Fruit fly (Drosophila melanogaster) whole organism, embryonic: ENCODE data around the gene CG17249.

ENCODE experiments used
- Aef1 ChIP-seq: fragments of 200-800 bp; sonication (Bioruptor generic); IDR thresholded peaks from 3 replicates; pipeline ENCODE4 v1.3.6; 2022; ENCODE audit warnings: missing biosample characterization, missing genetic modification characterization
- B-H1 ChIP-seq: fragments of 200-800 bp; sonication (Bioruptor generic); IDR thresholded peaks from 3 replicates; pipeline ENCODE4 v1.3.6; 2022; ENCODE audit warnings: missing biosample characterization, missing genetic modification characterization
- CG12744 ChIP-seq: fragments of 200-800 bp; sonication (Bioruptor generic); optimal IDR thresholded peaks from 2 replicates; lab custom pipeline; 2016; ENCODE audit warnings: missing biosample characterization, missing genetic modification characterization
- CG13624 ChIP-seq: fragments of 200-800 bp; sonication (Bioruptor generic); optimal IDR thresholded peaks from 2 replicates; lab custom pipeline; 2016; ENCODE audit warnings: missing biosample characterization, missing genetic modification characterization
- CG15073 ChIP-seq: fragments of 200-800 bp; sonication (Bioruptor generic); optimal IDR thresholded peaks from 2 replicates; lab custom pipeline; 2016; ENCODE audit warnings: missing biosample characterization, missing genetic modification characterization
- CG15269 ChIP-seq: fragments of 200-800 bp; sonication (Bioruptor generic); optimal IDR thresholded peaks from 2 replicates; lab custom pipeline; 2018; ENCODE audit warnings: missing biosample characterization, mild to moderate bottlenecking, missing genetic modification characterization, moderate library complexity
- CG1529 ChIP-seq: fragments of 200-800 bp; sonication (Bioruptor generic); optimal IDR thresholded peaks from 3 replicates; lab custom pipeline; 2018; ENCODE audit warnings: missing biosample characterization, missing genetic modification characterization
- CG1602 ChIP-seq: fragments of 200-800 bp; sonication (Bioruptor generic); optimal IDR thresholded peaks from 3 replicates; lab custom pipeline; 2016; ENCODE audit warnings: missing biosample characterization, missing genetic modification characterization
- CG18011 ChIP-seq: fragments of 200-800 bp; sonication (Bioruptor generic); optimal IDR thresholded peaks from 2 replicates; lab custom pipeline; 2017; ENCODE audit warnings: missing biosample characterization, missing genetic modification characterization, mild to moderate bottlenecking, moderate library complexity, missing genotype
- CG31224 ChIP-seq: fragments of 200-800 bp; sonication (Bioruptor generic); IDR thresholded peaks from 2 replicates; pipeline ENCODE4 v1.3.6; 2022; ENCODE audit warnings: missing biosample characterization, missing genetic modification characterization
- CG3163 ChIP-seq: fragments of 200-800 bp; sonication (Bioruptor generic); optimal IDR thresholded peaks from 3 replicates; lab custom pipeline; 2016; ENCODE audit warnings: missing biosample characterization, missing genetic modification characterization
- CG3407 ChIP-seq: fragments of 200-800 bp; sonication (Bioruptor generic); optimal IDR thresholded peaks from 2 replicates; lab custom pipeline; 2018; ENCODE audit warnings: missing biosample characterization, mild to moderate bottlenecking, missing genetic modification characterization
- CG4360 ChIP-seq: fragments of 200-800 bp; sonication (Bioruptor generic); IDR thresholded peaks from 2 replicates; pipeline ENCODE4 v1.3.6; 2022; ENCODE audit warnings: missing biosample characterization, missing genetic modification characterization
- CG4404 ChIP-seq: fragments of 200-800 bp; sonication (Bioruptor generic); IDR thresholded peaks from 2 replicates; pipeline ENCODE4 v1.3.6; 2022; ENCODE audit warnings: missing biosample characterization, missing genetic modification characterization
- CG6854 ChIP-seq: fragments of 200-800 bp; sonication (Bioruptor generic); optimal IDR thresholded peaks from 3 replicates; lab custom pipeline; 2017; ENCODE audit warnings: missing biosample characterization, mild to moderate bottlenecking, missing genetic modification characterization
- CG7357 ChIP-seq: fragments of 200-800 bp; sonication (Bioruptor generic); IDR thresholded peaks from 3 replicates; pipeline ENCODE4 v1.3.6; 2022; ENCODE audit warnings: missing biosample characterization, missing genetic modification characterization
- CG7928 ChIP-seq: fragments of 200-800 bp; sonication (Bioruptor generic); optimal IDR thresholded peaks from 2 replicates; lab custom pipeline; 2017; ENCODE audit warnings: missing biosample characterization, mild to moderate bottlenecking, missing genetic modification characterization
- CG8089 ChIP-seq: fragments of 200-800 bp; sonication (Bioruptor generic); optimal IDR thresholded peaks from 3 replicates; lab custom pipeline; 2016; ENCODE audit warnings: missing biosample characterization, missing genetic modification characterization
- CG8290 ChIP-seq, 3 experiments: fragments of 200-800 bp; sonication (Bioruptor generic); optimal IDR thresholded peaks; 2 replicates each; lab custom pipeline; 2016 to 2019; ENCODE audit warnings: missing biosample characterization in 3 of 3, missing genetic modification characterization in 3 of 3, mild to moderate bottlenecking in 2 of 3, moderate library complexity in 1 of 3
- Dfd ChIP-seq, 2 experiments: fragments of >200 bp; optimal IDR thresholded peaks; 2 replicates each; lab custom pipeline; 2017; ENCODE audit warnings: missing biosample characterization in 2 of 2, missing genetic modification characterization in 2 of 2
- Dll ChIP-seq: fragments of 200-800 bp; sonication (Bioruptor generic); IDR thresholded peaks from 4 replicates; pipeline ENCODE4 v1.3.6; 2022; ENCODE audit warnings: missing biosample characterization, missing genetic modification characterization; ENCODE audit not compliant: partially characterized antibody
- Doc3 ChIP-seq: fragments of 200-800 bp; sonication (Bioruptor generic); IDR thresholded peaks from 3 replicates; pipeline ENCODE4 v1.3.6; 2022; ENCODE audit warnings: missing biosample characterization, missing genetic modification characterization; ENCODE audit not compliant: partially characterized antibody
- Eip74EF ChIP-seq, 2 experiments: fragments of 200-800 bp in 1 of 2; fragments of >200 bp in 1 of 2; sonication (Bioruptor generic) in 1 of 2; optimal IDR thresholded peaks; 2 replicates each; lab custom pipeline; 2017 to 2019; ENCODE audit warnings: missing biosample characterization in 2 of 2, missing genetic modification characterization in 2 of 2, mild to moderate bottlenecking in 1 of 2, moderate library complexity in 1 of 2
- GATAe ChIP-seq: fragments of 200-800 bp; sonication (Bioruptor generic); conservative IDR thresholded peaks from 2 replicates; pipeline ENCODE4 v1.3.6; 2022; ENCODE audit warnings: missing biosample characterization, missing genetic modification characterization
- HmgZ ChIP-seq: fragments of 200-800 bp; sonication (Bioruptor generic); optimal IDR thresholded peaks from 2 replicates; lab custom pipeline; 2018; ENCODE audit warnings: missing biosample characterization, mild to moderate bottlenecking, missing genetic modification characterization
- Mrtf ChIP-seq: fragments of 200-800 bp; sonication (Bioruptor generic); IDR thresholded peaks from 3 replicates; pipeline ENCODE4 v1.3.6; 2022; ENCODE audit warnings: missing biosample characterization, missing genetic modification characterization
- NC2β ChIP-seq: fragments of 200-800 bp; sonication (Bioruptor generic); optimal IDR thresholded peaks from 2 replicates; lab custom pipeline; 2016; ENCODE audit warnings: missing biosample characterization, missing genetic modification characterization
- Sox100B ChIP-seq: fragments of 200-800 bp; sonication (Bioruptor generic); optimal IDR thresholded peaks from 3 replicates; lab custom pipeline; 2018; ENCODE audit warnings: missing biosample characterization, mild to moderate bottlenecking, missing genetic modification characterization
- Sox102F ChIP-seq: fragments of 200-800 bp; sonication (Bioruptor generic); optimal IDR thresholded peaks from 2 replicates; lab custom pipeline; 2018; ENCODE audit warnings: missing biosample characterization, mild to moderate bottlenecking, missing genetic modification characterization, moderate library complexity
- Stat92E ChIP-seq, 3 experiments: fragments of >200 bp in 2 of 3; fragments of 200-800 bp in 1 of 3; sonication (Bioruptor generic) in 1 of 3; optimal IDR thresholded peaks; 2 replicates each; lab custom pipeline; 2017 to 2019; ENCODE audit warnings: missing biosample characterization in 3 of 3, missing genetic modification characterization in 3 of 3, mild to moderate bottlenecking in 1 of 3, moderate library complexity in 1 of 3
- ase ChIP-seq: fragments of 200-800 bp; sonication (Bioruptor generic); IDR thresholded peaks from 3 replicates; pipeline ENCODE4 v1.3.6; 2022; ENCODE audit warnings: missing biosample characterization, missing genetic modification characterization
- br ChIP-seq: fragments of >200 bp; optimal IDR thresholded peaks from 2 replicates; lab custom pipeline; 2017
- cg ChIP-seq: fragments of 200-800 bp; sonication (Bioruptor generic); optimal IDR thresholded peaks from 3 replicates; lab custom pipeline; 2019; ENCODE audit warnings: missing biosample characterization, mild to moderate bottlenecking, missing genetic modification characterization, moderate library complexity
- cwo ChIP-seq: fragments of 200-800 bp; sonication (Bioruptor generic); optimal IDR thresholded peaks from 3 replicates; lab custom pipeline; 2017; ENCODE audit warnings: missing biosample characterization, missing genetic modification characterization, mild to moderate bottlenecking, moderate library complexity, missing genetic modification reagents
- eyg ChIP-seq: fragments of 200-800 bp; sonication (Bioruptor generic); optimal IDR thresholded peaks from 3 replicates; lab custom pipeline; 2016; ENCODE audit warnings: missing biosample characterization, missing genetic modification characterization
- gro ChIP-seq: fragments of 200-800 bp; sonication (Bioruptor generic); optimal IDR thresholded peaks from 2 replicates; lab custom pipeline; 2016; ENCODE audit warnings: missing biosample characterization, missing genetic modification characterization
- ind ChIP-seq: fragments of 200-800 bp; sonication (Bioruptor generic); optimal IDR thresholded peaks from 3 replicates; lab custom pipeline; 2016; ENCODE audit warnings: missing biosample characterization, missing genetic modification characterization
- insv ChIP-seq, 2 experiments: fragments of 200-800 bp; sonication (Bioruptor generic); optimal IDR thresholded peaks; 3 replicates each; lab custom pipeline; 2016 to 2018; ENCODE audit warnings: missing biosample characterization in 2 of 2, missing genetic modification characterization in 2 of 2
- jumu ChIP-seq: fragments of 200-800 bp; sonication (Bioruptor generic); optimal IDR thresholded peaks from 3 replicates; lab custom pipeline; 2016; ENCODE audit warnings: missing biosample characterization, missing genetic modification characterization
- pzg ChIP-seq: fragments of 200-800 bp; sonication (Bioruptor generic); optimal IDR thresholded peaks from 3 replicates; lab custom pipeline; 2018; ENCODE audit warnings: missing biosample characterization, mild to moderate bottlenecking, missing genetic modification characterization, moderate library complexity
- sc ChIP-seq, 3 experiments: fragments of >200 bp in 2 of 3; fragments of 200-800 bp in 1 of 3; sonication (Bioruptor generic) in 1 of 3; optimal IDR thresholded peaks; 2 replicates in 2 of 3; 3 replicates in 1 of 3; lab custom pipeline; 2017; ENCODE audit warnings: mild to moderate bottlenecking in 1 of 3, missing biosample characterization in 1 of 3, missing genetic modification characterization in 1 of 3, missing genetic modification reagents in 1 of 3
- sens ChIP-seq: fragments of 200-800 bp; sonication (Bioruptor generic); peaks from one replicate; lab custom pipeline; 2016; ENCODE audit warnings: missing biosample characterization, missing genetic modification characterization
- toy ChIP-seq: fragments of 200-800 bp; sonication (Bioruptor generic); IDR thresholded peaks from 2 replicates; pipeline ENCODE4 v1.3.6; 2022; ENCODE audit warnings: missing biosample characterization, missing genetic modification characterization
- zf30C ChIP-seq: fragments of 200-800 bp; sonication (Bioruptor generic); optimal IDR thresholded peaks from 3 replicates; lab custom pipeline; 2018; ENCODE audit warnings: missing biosample characterization, mild to moderate bottlenecking, missing genetic modification characterization

CG17249 gene

DNA sequence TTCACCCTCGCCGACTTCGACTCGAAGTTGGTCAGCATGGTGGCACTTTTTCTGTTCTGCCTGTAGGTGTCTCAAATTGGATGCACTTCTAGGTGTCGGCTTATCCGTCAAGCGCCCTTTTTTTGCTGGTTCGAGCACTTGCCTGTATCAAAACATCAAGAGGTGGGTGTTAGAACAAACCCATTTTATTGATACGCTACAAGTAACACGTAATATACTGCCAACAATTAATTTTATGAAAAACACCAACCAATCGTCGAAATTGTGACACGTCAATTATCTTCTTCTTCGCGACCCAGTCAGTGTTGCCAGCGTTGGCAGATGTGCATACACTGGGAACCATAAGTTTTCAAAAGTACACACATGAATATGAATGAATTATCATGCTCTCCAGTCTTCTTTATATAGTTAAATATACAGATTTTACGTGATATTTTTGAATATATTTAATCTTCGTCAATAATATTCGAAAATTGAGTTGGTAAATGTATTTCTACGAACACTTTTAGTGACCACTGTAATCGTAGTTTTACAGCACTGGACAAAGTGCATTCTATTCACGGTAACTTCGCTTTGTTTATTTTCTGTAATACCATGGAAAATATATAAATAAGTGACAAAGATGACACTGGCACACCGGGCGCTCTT lies 2.2 kb downstream of the CG17249 start, which contains the start of the genes alphaCOP and CG13919 (continued):
- TF ChIP-seq CG15073 (GFP tag; lab: Kevin White, UChicago) (peak; percentile 78), CG4360 (GFP tag; lab: Robert Waterston, UW) (peak; percentile 76), CG3163 (GFP tag; lab: Kevin White, UChicago) (peak; percentile 60), br (lab: Kevin White, UChicago) (no peak), sens (GFP tag; lab: Kevin White, UChicago) (peak; percentile 99), B-H1 (GFP tag; lab: Robert Waterston, UW) (peak; percentile 97), CG8290 (GFP tag; optimal IDR thresholded peaks at IDR 0.05; lab: Kevin White, UChicago) (peak; percentile 97), CG8290 (tag; optimal IDR thresholded peaks at IDR 0.05; lab: Kevin White, UChicago) (peak; percentile 79 to 85), ase (peak; percentile 95), CG1529 (GFP tag; lab: Kevin White, UChicago) (peak; percentile 95), Sox100B (GFP tag; lab: Kevin White, UChicago) (no peak), ind (GFP tag; lab: Kevin White, UChicago) (peak; percentile 95), toy (GFP tag; lab: Robert Waterston, UW) (peak; percentile 92), CG1602 (GFP tag; lab: Kevin White, UChicago) (peak; percentile 98), Eip74EF (GFP tag; optimal IDR thresholded peaks at IDR 0.05; lab: Kevin White, UChicago) (peak in 1 of 2 experiments; percentile 96), HmgZ (tag; lab: Kevin White, UChicago) (peak; percentile 98), gro (peak; percentile 86), Mrtf (GFP tag; lab: Robert Waterston, UW) (peak; percentile 95), CG7928 (peak; percentile 64), sc (optimal IDR thresholded peaks at IDR 0.05; lab: Kevin White, UChicago) (no peak), sc (GFP tag; optimal IDR thresholded peaks at IDR 0.05; lab: Kevin White, UChicago) (peak; percentile 95), Stat92E (GFP tag; optimal IDR thresholded peaks at IDR 0.05; lab: Kevin White, UChicago) (peak in 1 of 3 experiments; percentile 98), cwo (peak; percentile 88), GATAe (peak; percentile 94), CG3407 (peak; percentile 92), Aef1 (GFP tag; lab: Robert Waterston, UW) (peak; percentile 97), CG4404 (GFP tag; lab: Robert Waterston, UW) (peak; percentile 94), Sox102F (GFP tag; lab: Kevin White, UChicago) (peak; percentile 98), CG7357 (peak; percentile 87), pzg (GFP tag; lab: Kevin White, UChicago) (peak; percentile 55), eyg (peak; percentile 83), CG31224 (GFP tag; lab: Robert Waterston, UW) (peak; percentile 94), CG13624 (GFP tag; lab: Kevin White, UChicago) (peak; percentile 97), zf30C (GFP tag; lab: Kevin White, UChicago) (no peak), Dll (GFP tag; lab: Robert Waterston, UW) (peak; percentile 44; the same call in 2 of the 4 replicates), CG8089 (peak; percentile 80), jumu (GFP tag; lab: Kevin White, UChicago) (peak; percentile 85), CG12744 (GFP tag; lab: Kevin White, UChicago) (peak; percentile 91), CG15269 (tag; lab: Kevin White, UChicago) (peak; percentile 97), insv (GFP tag; optimal IDR thresholded peaks at IDR 0.05; lab: Kevin White, UChicago) (peak in 1 of 2 experiments; percentile 65), NC2β (peak; percentile 88), cg (GFP tag; lab: Kevin White, UChicago) (no peak), CG18011 (GFP tag; lab: Kevin White, UChicago) (peak; percentile 86), CG6854 (GFP tag; lab: Kevin White, UChicago) (peak; percentile 86), Doc3 (GFP tag; lab: Robert Waterston, UW) (no peak), Dfd (GFP tag; optimal IDR thresholded peaks at IDR 0.05; lab: Kevin White, UChicago) (no peak)
